Worm (Caenorhabditis elegans): ENCODE measurements around the gene flp-28.

The flp-28 gene

DNA sequence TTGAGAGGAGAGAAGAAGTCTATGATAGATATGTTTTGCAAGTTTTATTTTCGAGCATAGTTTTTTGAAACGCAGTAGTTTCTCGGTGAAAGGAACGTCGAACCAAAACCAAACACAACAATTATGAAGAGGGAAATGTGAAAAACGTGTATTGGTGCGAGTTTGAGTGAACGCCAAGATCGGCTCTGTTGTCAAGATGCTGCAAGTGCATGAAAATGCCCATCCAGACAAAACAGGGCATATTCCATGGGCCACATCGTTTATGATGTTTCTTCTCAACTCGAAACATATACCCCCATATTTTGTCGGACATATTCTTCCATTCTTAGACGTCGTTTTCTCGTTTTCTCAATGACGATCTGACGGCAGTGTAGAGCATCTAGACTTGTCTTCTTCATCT is 35.2 kb upstream of the flp-28 start:
- TF ChIP-seq nhr-12 (tag; optimal IDR thresholded peaks at IDR 0.05) (no peak), unc-39 (tag; optimal IDR thresholded peaks at IDR 0.05) (no peak), snpc-4 (tag; optimal IDR thresholded peaks at IDR 0.05) (no peak), ces-1 (GFP tag; optimal IDR thresholded peaks at IDR 0.05) (no peak), ceh-43 (GFP tag; optimal IDR thresholded peaks at IDR 0.05) (no peak), mep-1 (tag; optimal IDR thresholded peaks at IDR 0.05) (no peak), lin-32 (GFP tag; optimal IDR thresholded peaks at IDR 0.05) (no peak), ham-2 (GFP tag; optimal IDR thresholded peaks at IDR 0.05) (no peak), nhr-2 (tag; optimal IDR thresholded peaks at IDR 0.05) (no peak), zip-8 (tag; optimal IDR thresholded peaks at IDR 0.05) (no peak), nhr-237 (tag; optimal IDR thresholded peaks at IDR 0.05) (no peak), pha-4 (tag; optimal IDR thresholded peaks at IDR 0.05) (no peak)

DNA sequence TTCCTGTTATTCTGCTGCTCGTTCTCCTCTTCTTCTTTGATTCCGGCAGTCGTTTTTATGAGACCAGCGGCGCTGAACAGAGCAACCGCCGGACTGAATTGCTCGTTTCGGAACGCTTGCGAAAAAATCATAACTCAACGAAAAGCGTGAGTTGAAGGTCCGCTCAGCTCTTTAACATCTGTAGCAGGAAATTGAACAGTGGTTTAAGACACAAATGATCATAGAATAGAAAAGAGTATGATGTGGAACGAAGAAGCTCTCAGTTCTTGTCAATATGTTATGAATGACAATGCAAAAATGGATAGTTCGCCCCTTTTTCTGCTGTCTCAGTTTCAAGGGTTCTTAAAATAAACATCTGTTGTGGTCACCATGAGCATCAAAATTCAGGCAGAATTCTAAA is 25.9 kb upstream of the flp-28 start:
- no peak for TF ChIP-seq ceh-39 (tag; optimal IDR thresholded peaks at IDR 0.05)
- no peak for TF ChIP-seq unc-120 (tag; optimal IDR thresholded peaks at IDR 0.05; ENCODE audit: poor library complexity, severe bottlenecking)
- TF ChIP-seq sptf-1 (tag; optimal IDR thresholded peaks at IDR 0.05) = no peak
- no peak for TF ChIP-seq nhr-28 (tag; optimal IDR thresholded peaks at IDR 0.05)
- TF ChIP-seq lin-32 (GFP tag; optimal IDR thresholded peaks at IDR 0.05) = no peak
- TF ChIP-seq pha-4 (tag; optimal IDR thresholded peaks at IDR 0.05) = no peak
- no peak for TF ChIP-seq lsy-2 (tag; optimal IDR thresholded peaks at IDR 0.05)
- no peak for TF ChIP-seq ces-1 (GFP tag; optimal IDR thresholded peaks at IDR 0.05)
- TF ChIP-seq nhr-12 (tag; optimal IDR thresholded peaks at IDR 0.05) = no peak
- no peak for TF ChIP-seq bed-3 (GFP tag; optimal IDR thresholded peaks at IDR 0.05)
- no peak for TF ChIP-seq mep-1 (tag; optimal IDR thresholded peaks at IDR 0.05)
- no peak for TF ChIP-seq sem-2 (GFP tag; optimal IDR thresholded peaks at IDR 0.05)
- TF ChIP-seq zip-8 (tag; optimal IDR thresholded peaks at IDR 0.05) = no peak
- TF ChIP-seq cnd-1 (tag; optimal IDR thresholded peaks at IDR 0.05) = no peak
- no peak for TF ChIP-seq M03D4.4 (tag; optimal IDR thresholded peaks at IDR 0.05)
- TF ChIP-seq nhr-76 (tag; optimal IDR thresholded peaks at IDR 0.05) = no peak

DNA sequence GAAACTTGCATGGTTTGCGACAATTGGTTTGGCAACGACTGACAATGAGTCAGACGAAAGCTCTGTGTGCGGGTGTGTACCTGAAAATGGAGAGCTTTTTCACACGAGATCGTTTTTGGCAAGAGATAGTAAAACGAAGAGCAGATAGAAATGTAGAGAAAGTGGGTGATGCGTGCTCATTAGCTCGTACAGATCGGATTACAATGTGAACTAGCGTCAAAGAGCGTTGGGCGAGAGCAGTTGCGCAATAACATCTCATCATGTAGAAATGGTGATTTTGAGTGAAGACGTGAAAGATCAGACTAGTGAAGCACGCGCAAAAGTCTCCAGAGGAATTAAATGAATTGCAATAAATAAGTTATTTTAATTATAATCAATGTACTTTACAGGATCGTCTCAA is 7.4 kb upstream of the flp-28 start, which contains the start of gene flp-2:
Gene flp-2, minus strand, starts transcription at position 101 of the 400 bp plus-strand sequence.
- TF ChIP-seq cnd-1 (tag; optimal IDR thresholded peaks at IDR 0.05) (no peak), flh-1 (GFP tag; optimal IDR thresholded peaks at IDR 0.05) (no peak), nhr-76 (tag; optimal IDR thresholded peaks at IDR 0.05) (no peak), lsy-2 (tag; optimal IDR thresholded peaks at IDR 0.05) (no peak)

DNA sequence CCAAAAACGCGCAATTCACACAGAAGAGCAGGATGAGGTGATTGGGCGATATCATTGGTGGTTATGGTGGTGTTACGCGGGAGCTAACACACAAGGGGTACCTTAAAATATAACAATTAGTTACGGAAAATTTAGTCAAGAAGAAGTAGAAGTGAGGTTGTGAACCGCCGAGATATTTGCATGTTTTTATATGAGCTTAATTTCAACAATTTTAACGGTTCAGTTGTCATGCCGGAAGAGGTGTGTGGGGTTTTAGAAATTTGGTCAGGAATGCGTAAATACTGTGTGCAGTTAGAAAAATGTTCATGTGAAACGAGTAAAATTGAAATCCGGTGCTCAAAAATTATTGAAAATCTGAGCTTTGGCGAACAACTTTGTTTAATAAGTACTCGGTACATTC is 5.1 kb upstream of the flp-28 start, which contains the start of gene flp-3:
Gene flp-3, minus strand, starts transcription at position 101 of the 400 bp plus-strand sequence.
- TF ChIP-seq hlh-1 (tag; optimal IDR thresholded peaks at IDR 0.05) (no peak), ceh-39 (tag; optimal IDR thresholded peaks at IDR 0.05) (no peak), unc-120 (tag; optimal IDR thresholded peaks at IDR 0.05; ENCODE audit: poor library complexity, severe bottlenecking) (no peak), nhr-2 (tag; optimal IDR thresholded peaks at IDR 0.05) (no peak), lin-13 (tag; optimal IDR thresholded peaks at IDR 0.05) (no peak), lsy-2 (tag; optimal IDR thresholded peaks at IDR 0.05) (no peak), lin-32 (GFP tag; optimal IDR thresholded peaks at IDR 0.05) (no peak), elt-1 (tag; optimal IDR thresholded peaks at IDR 0.05; ENCODE audit: borderline replicate concordance, insufficient read depth) (no peak), unc-62 (GFP tag; optimal IDR thresholded peaks at IDR 0.05) (no peak)

DNA sequence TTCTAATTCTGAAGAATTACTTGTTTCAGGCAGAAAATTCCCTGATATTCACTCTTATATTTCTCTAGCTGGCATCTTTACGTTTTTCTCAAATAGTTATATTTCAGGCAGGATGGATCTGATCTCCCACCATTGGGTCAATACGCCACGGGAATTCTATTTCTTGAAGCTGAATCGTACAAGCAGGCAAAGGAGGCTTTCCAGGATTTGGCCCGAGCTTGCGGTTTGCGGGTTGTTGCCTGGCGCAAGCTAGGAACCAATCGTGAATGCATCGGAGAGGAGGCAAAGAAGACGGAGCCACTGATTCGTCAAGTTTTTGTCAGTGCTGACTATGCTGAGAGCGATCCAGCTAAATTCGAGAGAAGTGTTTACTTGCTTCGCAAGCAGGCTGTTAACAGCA is 2.7 kb downstream of the flp-28 start:
- no peak for TF ChIP-seq lin-32 (GFP tag; optimal IDR thresholded peaks at IDR 0.05)
- TF ChIP-seq ceh-43 (GFP tag; optimal IDR thresholded peaks at IDR 0.05) = no peak
- TF ChIP-seq blmp-1 (tag; optimal IDR thresholded peaks at IDR 0.05) = no peak
- TF ChIP-seq flh-1 (GFP tag; optimal IDR thresholded peaks at IDR 0.05) = no peak
- no peak for TF ChIP-seq lin-13 (tag; optimal IDR thresholded peaks at IDR 0.05)
- TF ChIP-seq elt-1 (tag; optimal IDR thresholded peaks at IDR 0.05; ENCODE audit: borderline replicate concordance, insufficient read depth) = no peak
- no peak for TF ChIP-seq sem-2 (GFP tag; optimal IDR thresholded peaks at IDR 0.05)
- no peak for TF ChIP-seq pha-4 (tag; optimal IDR thresholded peaks at IDR 0.05)
- no peak for TF ChIP-seq nhr-76 (tag; optimal IDR thresholded peaks at IDR 0.05)

DNA sequence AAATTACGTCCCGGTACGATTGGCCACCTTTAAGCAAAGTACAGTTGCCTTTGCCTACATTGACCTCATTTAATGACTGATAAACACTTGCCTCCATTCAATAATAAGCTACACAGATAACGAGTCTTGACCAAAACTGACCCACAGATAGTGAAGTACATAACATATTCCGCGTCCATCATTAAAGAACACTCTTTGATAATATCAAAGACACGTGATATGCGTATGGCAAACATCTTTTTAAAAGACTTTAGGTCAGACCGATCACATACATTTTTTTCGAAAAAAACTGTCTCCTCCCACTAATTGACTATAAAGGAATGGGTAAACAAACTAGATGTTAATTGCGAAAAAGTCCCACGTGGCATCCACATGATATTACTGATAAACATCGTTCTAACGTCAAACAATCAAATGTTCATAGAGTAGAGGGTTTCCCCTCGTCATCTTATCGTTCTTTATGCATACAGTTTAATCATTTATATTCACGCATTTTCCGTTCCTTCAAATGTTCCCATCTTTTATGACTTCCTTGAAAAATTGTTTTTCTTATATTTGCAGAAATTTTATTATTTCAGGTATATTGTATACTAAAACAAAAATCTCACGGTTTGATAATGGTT is 3.6 kb downstream of the flp-28 start, which contains the start of gene W07E11.1:
Gene W07E11.1, plus strand, starts transcription at position 573 of the 623 bp plus-strand sequence.
- TF ChIP-seq sptf-1 (tag; optimal IDR thresholded peaks at IDR 0.05) = no peak
- no peak for TF ChIP-seq M03D4.4 (tag; optimal IDR thresholded peaks at IDR 0.05)
- no peak for TF ChIP-seq drap-1 (GFP tag; optimal IDR thresholded peaks at IDR 0.05)
- TF ChIP-seq lsy-2 (tag; optimal IDR thresholded peaks at IDR 0.05) = no peak
- no peak for TF ChIP-seq nhr-28 (tag; optimal IDR thresholded peaks at IDR 0.05)
- TF ChIP-seq tbx-8 (GFP tag; optimal IDR thresholded peaks at IDR 0.05) = no peak
- no peak for TF ChIP-seq elt-1 (tag; optimal IDR thresholded peaks at IDR 0.05; ENCODE audit: borderline replicate concordance, insufficient read depth)
- TF ChIP-seq ceh-39 (tag; optimal IDR thresholded peaks at IDR 0.05) = no peak
- no peak for TF ChIP-seq blmp-1 (tag; optimal IDR thresholded peaks at IDR 0.05)
- TF ChIP-seq unc-120 (tag; optimal IDR thresholded peaks at IDR 0.05; ENCODE audit: poor library complexity, severe bottlenecking) = no peak
- TF ChIP-seq elt-3 (tag; optimal IDR thresholded peaks at IDR 0.05) = no peak
- TF ChIP-seq snpc-4 (tag; optimal IDR thresholded peaks at IDR 0.05) = no peak
- TF ChIP-seq nhr-237 (tag; optimal IDR thresholded peaks at IDR 0.05) = no peak
- TF ChIP-seq ham-2 (GFP tag; optimal IDR thresholded peaks at IDR 0.05) = no peak
- TF ChIP-seq cnd-1 (tag; optimal IDR thresholded peaks at IDR 0.05) = no peak
- TF ChIP-seq lin-32 (GFP tag; optimal IDR thresholded peaks at IDR 0.05) = no peak
- no peak for TF ChIP-seq lin-13 (tag; optimal IDR thresholded peaks at IDR 0.05)
- no peak for TF ChIP-seq ceh-83 (GFP tag; optimal IDR thresholded peaks at IDR 0.05)
- no peak for TF ChIP-seq unc-62 (GFP tag; optimal IDR thresholded peaks at IDR 0.05)
- no peak for TF ChIP-seq flh-1 (GFP tag; optimal IDR thresholded peaks at IDR 0.05)
